Worm (Caenorhabditis elegans): Measurements from ENCODE around the gene ttr-59.

Gene ttr-59

DNA sequence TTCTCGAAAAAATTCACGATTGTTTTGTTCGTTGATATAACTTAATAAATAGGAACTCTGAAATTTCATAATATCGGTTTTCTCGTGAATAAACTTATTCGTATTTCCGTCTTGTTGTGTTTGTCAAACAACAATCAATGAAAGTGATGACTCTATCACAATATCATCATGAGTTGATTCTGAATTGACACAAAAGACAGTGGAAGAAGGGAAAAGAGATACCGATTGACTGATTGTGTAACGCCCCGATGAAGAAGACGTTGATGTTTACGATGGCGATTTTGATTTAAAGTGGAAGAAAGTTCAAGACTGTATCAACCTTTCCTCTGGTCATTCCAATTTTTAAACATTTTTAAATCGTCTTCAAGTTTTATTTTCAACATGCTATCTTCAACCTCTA is at the start of gene ttr-59:
TSS of gene ttr-59 (plus strand) at position 218 of the 400 bp plus-strand sequence.
- TF ChIP-seq klf-2 (GFP tag; conservative IDR thresholded peaks at IDR 0.05) = no peak
- TF ChIP-seq ref-1 (GFP tag; conservative IDR thresholded peaks at IDR 0.05) = no peak
- TF ChIP-seq med-1 (GFP tag; optimal IDR thresholded peaks at IDR 0.05; ENCODE audit: insufficient read depth) = no peak
- TF ChIP-seq tab-1 (GFP tag; IDR thresholded peaks at IDR 0.05) = no peak
- no peak for TF ChIP-seq ztf-23 (GFP tag; IDR thresholded peaks at IDR 0.05)

DNA sequence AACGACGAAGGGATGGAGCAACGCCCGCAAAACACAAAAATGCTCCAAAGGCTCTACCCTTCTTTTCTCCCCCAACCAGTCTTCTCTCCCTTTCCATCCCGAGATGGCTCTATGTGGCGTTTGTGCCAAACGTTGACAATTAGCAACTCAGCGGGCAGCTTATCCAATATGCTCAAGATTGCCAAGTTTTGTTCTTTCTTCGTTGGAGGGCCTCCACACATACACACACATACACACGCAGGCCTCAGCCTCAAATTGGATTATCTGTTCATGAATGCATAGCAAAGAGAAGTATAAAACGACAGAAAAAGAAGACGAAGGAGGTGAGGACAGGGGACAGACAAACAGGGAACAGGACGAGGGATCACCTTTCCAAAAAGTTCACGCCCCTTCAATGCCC is 48.3 kb upstream of the ttr-59 start:
- TF ChIP-seq ztf-23 (GFP tag; IDR thresholded peaks at IDR 0.05) (no peak), tab-1 (GFP tag; IDR thresholded peaks at IDR 0.05) (no peak), ztf-29 (GFP tag; IDR thresholded peaks at IDR 0.05) (no peak), med-1 (GFP tag; optimal IDR thresholded peaks at IDR 0.05; ENCODE audit: insufficient read depth) (no peak), klf-2 (GFP tag; conservative IDR thresholded peaks at IDR 0.05) (no peak), flt-1 (GFP tag; IDR thresholded peaks at IDR 0.05) (no peak), T22C8.4 (GFP tag; IDR thresholded peaks at IDR 0.05) (no peak), cog-1 (tag; optimal IDR thresholded peaks at IDR 0.05) (no peak), ref-1 (GFP tag; conservative IDR thresholded peaks at IDR 0.05) (no peak)

ce11 chrX:7283136-7283535 is 46.5 kb upstream of the ttr-59 start:
- no peak for TF ChIP-seq ztf-23 (GFP tag; IDR thresholded peaks at IDR 0.05)
- TF ChIP-seq cog-1 (tag; optimal IDR thresholded peaks at IDR 0.05) = no peak
- TF ChIP-seq med-1 (GFP tag; optimal IDR thresholded peaks at IDR 0.05; ENCODE audit: insufficient read depth) = no peak
- TF ChIP-seq tab-1 (GFP tag; IDR thresholded peaks at IDR 0.05) = no peak
- no peak for TF ChIP-seq klf-2 (GFP tag; conservative IDR thresholded peaks at IDR 0.05)
- no peak for TF ChIP-seq ref-1 (GFP tag; conservative IDR thresholded peaks at IDR 0.05)

- no peak for TF ChIP-seq T22C8.4 (GFP tag; IDR thresholded peaks at IDR 0.05)
- TF ChIP-seq ztf-29 (GFP tag; IDR thresholded peaks at IDR 0.05) = no peak
- no peak for TF ChIP-seq flt-1 (GFP tag; IDR thresholded peaks at IDR 0.05)
- TF ChIP-seq ref-1 (GFP tag; conservative IDR thresholded peaks at IDR 0.05) = no peak
- no peak for TF ChIP-seq tab-1 (GFP tag; IDR thresholded peaks at IDR 0.05)
- no peak for TF ChIP-seq klf-2 (GFP tag; conservative IDR thresholded peaks at IDR 0.05)
- no peak for TF ChIP-seq cog-1 (tag; optimal IDR thresholded peaks at IDR 0.05)
- TF ChIP-seq ztf-23 (GFP tag; IDR thresholded peaks at IDR 0.05) = no peak
- TF ChIP-seq med-1 (GFP tag; optimal IDR thresholded peaks at IDR 0.05; ENCODE audit: insufficient read depth) = no peak
Observed at ce11 chrX:7284724-7285184, 44.9 kb upstream of the ttr-59 start.

DNA sequence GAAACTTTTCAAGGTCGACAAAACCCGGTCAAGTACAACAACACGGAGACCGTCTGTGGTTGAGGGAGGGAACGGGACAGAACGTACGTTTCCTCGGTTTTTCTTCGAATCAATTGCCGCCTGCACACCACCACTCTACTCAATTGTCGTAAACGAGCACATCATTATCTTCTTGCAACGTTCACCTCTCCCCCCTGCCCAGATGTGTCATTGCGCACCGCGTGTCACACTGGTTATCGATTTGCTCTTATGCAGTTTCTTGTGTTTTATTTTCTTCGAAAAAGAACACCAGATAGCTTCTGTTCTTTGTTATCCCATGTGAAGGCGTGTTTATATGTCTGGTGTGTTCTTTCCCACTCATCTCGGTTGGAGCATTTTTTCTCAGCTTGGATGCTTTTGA is 40.1 kb upstream of the ttr-59 start:
- TF ChIP-seq tab-1 (GFP tag; IDR thresholded peaks at IDR 0.05) (no peak), ztf-29 (GFP tag; IDR thresholded peaks at IDR 0.05) (no peak), ref-1 (GFP tag; conservative IDR thresholded peaks at IDR 0.05) (no peak), T22C8.4 (GFP tag; IDR thresholded peaks at IDR 0.05) (no peak), med-1 (GFP tag; optimal IDR thresholded peaks at IDR 0.05; ENCODE audit: insufficient read depth) (no peak), klf-2 (GFP tag; conservative IDR thresholded peaks at IDR 0.05) (no peak), flt-1 (GFP tag; IDR thresholded peaks at IDR 0.05) (no peak), ztf-23 (GFP tag; IDR thresholded peaks at IDR 0.05) (no peak), cog-1 (tag; optimal IDR thresholded peaks at IDR 0.05) (no peak)

- TF ChIP-seq flt-1 (GFP tag; IDR thresholded peaks at IDR 0.05) (no peak), ztf-23 (GFP tag; IDR thresholded peaks at IDR 0.05) (no peak), ref-1 (GFP tag; conservative IDR thresholded peaks at IDR 0.05) (no peak), cog-1 (tag; optimal IDR thresholded peaks at IDR 0.05) (no peak), T22C8.4 (GFP tag; IDR thresholded peaks at IDR 0.05) (no peak), med-1 (GFP tag; optimal IDR thresholded peaks at IDR 0.05; ENCODE audit: insufficient read depth) (no peak), klf-2 (GFP tag; conservative IDR thresholded peaks at IDR 0.05) (no peak), ztf-29 (GFP tag; IDR thresholded peaks at IDR 0.05) (no peak), tab-1 (GFP tag; IDR thresholded peaks at IDR 0.05) (no peak)
Observed at ce11 chrX:7290859-7291628, 38.6 kb upstream of the ttr-59 start.

DNA sequence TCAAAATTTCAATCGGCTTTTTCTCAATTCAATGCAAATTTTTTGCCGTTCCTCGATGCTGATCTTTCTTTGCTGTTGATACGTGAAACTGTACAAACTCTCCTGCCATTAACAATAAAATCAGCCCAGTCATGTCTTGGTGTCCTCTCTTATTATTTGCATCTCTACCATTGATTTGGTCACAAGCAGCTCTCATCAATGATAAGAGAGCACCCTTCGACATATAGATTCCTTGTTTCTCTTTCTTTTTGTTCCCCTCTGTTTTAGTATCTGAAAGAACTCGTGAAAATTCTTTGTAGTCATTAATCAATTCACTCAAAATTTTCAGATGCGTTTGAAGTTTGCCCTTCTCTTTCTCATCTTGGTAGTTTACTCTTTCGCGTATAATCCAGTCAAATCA is 37.8 kb upstream of the ttr-59 start, which contains the start of gene lron-7:
TSS of gene lron-7 (plus strand) at position 323 of the 400 bp plus-strand sequence.
- TF ChIP-seq ztf-23 (GFP tag; IDR thresholded peaks at IDR 0.05) (no peak), cog-1 (tag; optimal IDR thresholded peaks at IDR 0.05) (no peak), klf-2 (GFP tag; conservative IDR thresholded peaks at IDR 0.05) (no peak), T22C8.4 (GFP tag; IDR thresholded peaks at IDR 0.05) (no peak), ztf-29 (GFP tag; IDR thresholded peaks at IDR 0.05) (no peak), flt-1 (GFP tag; IDR thresholded peaks at IDR 0.05) (no peak), ref-1 (GFP tag; conservative IDR thresholded peaks at IDR 0.05) (no peak)

ce11 chrX:7296310-7296709 is 33.3 kb upstream of the ttr-59 start:
- TF ChIP-seq tab-1 (GFP tag; IDR thresholded peaks at IDR 0.05) = no peak
- TF ChIP-seq ref-1 (GFP tag; conservative IDR thresholded peaks at IDR 0.05) = no peak
- TF ChIP-seq ztf-23 (GFP tag; IDR thresholded peaks at IDR 0.05) = no peak
- no peak for TF ChIP-seq cog-1 (tag; optimal IDR thresholded peaks at IDR 0.05)
- TF ChIP-seq med-1 (GFP tag; optimal IDR thresholded peaks at IDR 0.05; ENCODE audit: insufficient read depth) = no peak
- no peak for TF ChIP-seq T22C8.4 (GFP tag; IDR thresholded peaks at IDR 0.05)
- TF ChIP-seq ztf-29 (GFP tag; IDR thresholded peaks at IDR 0.05) = no peak

ce11 chrX:7298652-7299051 is 31.0 kb upstream of the ttr-59 start, which contains the start of gene K03A1.4:
Gene K03A1.4 (minus strand): TSS chrX:7298752.
- TF ChIP-seq cog-1 (tag; optimal IDR thresholded peaks at IDR 0.05) (no peak), med-1 (GFP tag; optimal IDR thresholded peaks at IDR 0.05; ENCODE audit: insufficient read depth) (no peak), ztf-23 (GFP tag; IDR thresholded peaks at IDR 0.05) (no peak), flt-1 (GFP tag; IDR thresholded peaks at IDR 0.05) (no peak), T22C8.4 (GFP tag; IDR thresholded peaks at IDR 0.05) (no peak), klf-2 (GFP tag; conservative IDR thresholded peaks at IDR 0.05) (no peak), ztf-29 (GFP tag; IDR thresholded peaks at IDR 0.05) (no peak)

DNA sequence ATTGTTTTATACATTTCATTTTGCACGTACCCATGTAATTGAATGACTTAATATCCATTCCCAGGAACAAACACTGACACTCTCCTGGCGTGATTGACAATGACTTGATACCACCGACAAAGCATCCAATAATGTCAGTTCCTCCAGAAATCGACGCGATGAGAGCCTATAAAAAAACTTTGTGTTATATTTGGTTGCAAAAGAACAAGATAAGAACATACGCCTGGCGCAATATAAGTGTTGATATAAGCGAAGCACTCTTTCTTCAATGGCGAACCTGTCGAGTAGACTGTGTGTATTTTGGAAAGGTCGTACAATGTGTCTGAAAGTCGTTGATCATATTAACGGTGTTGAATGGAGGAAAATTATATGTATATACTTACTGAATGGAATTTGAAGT is 26.5 kb upstream of the ttr-59 start:
- TF ChIP-seq ref-1 (GFP tag; conservative IDR thresholded peaks at IDR 0.05) (no peak), tab-1 (GFP tag; IDR thresholded peaks at IDR 0.05) (no peak), cog-1 (tag; optimal IDR thresholded peaks at IDR 0.05) (no peak), ztf-23 (GFP tag; IDR thresholded peaks at IDR 0.05) (no peak), T22C8.4 (GFP tag; IDR thresholded peaks at IDR 0.05) (no peak), flt-1 (GFP tag; IDR thresholded peaks at IDR 0.05) (no peak), klf-2 (GFP tag; conservative IDR thresholded peaks at IDR 0.05) (no peak)

All from whole organism, midembryonic.